Worm (Caenorhabditis elegans): Measurements from ENCODE around the gene T07C4.12.

DNA sequence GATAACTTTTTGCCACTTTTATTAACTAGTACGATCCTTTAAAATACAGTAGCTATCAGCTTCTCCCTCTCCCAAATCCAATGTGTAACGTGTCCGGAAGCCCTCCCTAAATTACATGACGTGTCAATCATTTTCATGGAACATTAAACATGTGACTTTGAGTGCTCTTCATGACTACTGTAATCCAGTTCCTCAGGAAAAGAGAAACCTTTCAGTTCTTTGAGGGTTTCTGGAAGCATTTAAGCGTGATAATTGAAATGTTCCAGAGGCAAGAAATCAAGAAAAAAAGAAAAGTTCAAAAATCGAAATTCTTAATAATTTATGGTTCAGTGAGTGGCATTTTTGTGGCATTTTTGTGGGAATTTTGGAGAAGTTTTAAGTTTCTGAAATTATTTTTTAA lies 30.5 kb upstream of the T07C4.12 start:
- no peak for TF ChIP-seq Y53F4B.3 (GFP tag; IDR thresholded peaks at IDR 0.05)
- TF ChIP-seq sptf-2 (GFP tag; optimal IDR thresholded peaks at IDR 0.05), result no peak
- no peak for TF ChIP-seq nfya-1 (tag; optimal IDR thresholded peaks at IDR 0.05; ENCODE audit: borderline replicate concordance, insufficient read depth)
- no peak for TF ChIP-seq sea-2 (GFP tag; IDR thresholded peaks at IDR 0.05)
- no peak for TF ChIP-seq aptf-2 (GFP tag; conservative IDR thresholded peaks at IDR 0.05)
- no peak for TF ChIP-seq F52B5.7 (tag; optimal IDR thresholded peaks at IDR 0.05)
- TF ChIP-seq dpl-1 (GFP tag; optimal IDR thresholded peaks at IDR 0.05), result no peak
- no peak for TF ChIP-seq rpc-1 (optimal IDR thresholded peaks at IDR 0.05)
- no peak for TF ChIP-seq rpc-1 (tag; optimal IDR thresholded peaks at IDR 0.05)
- TF ChIP-seq ceh-27 (GFP tag; optimal IDR thresholded peaks at IDR 0.05), result no peak
